Worm (Caenorhabditis elegans): ENCODE data around the gene ugt-30.

The ugt-30 gene

DNA sequence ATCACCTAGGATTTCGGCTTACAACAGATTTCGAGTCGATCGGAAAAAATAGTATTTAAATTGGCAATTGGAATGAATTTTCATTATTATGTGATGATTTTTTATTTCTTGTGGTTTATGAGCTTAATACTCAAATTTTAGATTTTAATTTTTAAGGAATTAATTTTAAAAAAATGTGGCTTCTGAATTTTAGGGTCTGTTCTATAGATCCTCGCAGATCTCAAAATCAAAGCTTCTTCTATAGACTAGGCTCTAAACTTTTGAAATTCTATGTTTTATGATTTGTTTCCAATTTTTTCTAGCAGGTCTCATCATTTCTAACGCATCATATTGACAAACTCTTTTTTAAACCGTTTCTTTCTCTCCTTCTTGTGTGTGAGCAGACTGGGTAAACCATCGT lies 32.4 kb downstream of the ugt-30 start, which contains the start of gene txt-12:
Gene txt-12, plus strand, starts transcription at position 301 of the 400 bp plus-strand sequence.
- no peak for TF ChIP-seq lsy-2 (tag; optimal IDR thresholded peaks at IDR 0.05)
- no peak for TF ChIP-seq elt-3 (tag; optimal IDR thresholded peaks at IDR 0.05)
- no peak for TF ChIP-seq dmd-4 (tag; optimal IDR thresholded peaks at IDR 0.05)
- no peak for TF ChIP-seq lin-11 (tag; optimal IDR thresholded peaks at IDR 0.05)
- TF ChIP-seq peb-1 (tag; optimal IDR thresholded peaks at IDR 0.05), result no peak
- TF ChIP-seq nhr-237 (tag; optimal IDR thresholded peaks at IDR 0.05), result no peak
- no peak for TF ChIP-seq fos-1 (tag; optimal IDR thresholded peaks at IDR 0.05)
- no peak for TF ChIP-seq lin-39 (tag; optimal IDR thresholded peaks at IDR 0.05)
- no peak for TF ChIP-seq mab-5 (tag; optimal IDR thresholded peaks at IDR 0.05)
- no peak for TF ChIP-seq nhr-129 (tag; optimal IDR thresholded peaks at IDR 0.05)
- TF ChIP-seq nhr-12 (tag; optimal IDR thresholded peaks at IDR 0.05), result no peak
- no peak for TF ChIP-seq unc-39 (tag; optimal IDR thresholded peaks at IDR 0.05)
- TF ChIP-seq ztf-1 (GFP tag; conservative IDR thresholded peaks at IDR 0.05), result no peak

DNA sequence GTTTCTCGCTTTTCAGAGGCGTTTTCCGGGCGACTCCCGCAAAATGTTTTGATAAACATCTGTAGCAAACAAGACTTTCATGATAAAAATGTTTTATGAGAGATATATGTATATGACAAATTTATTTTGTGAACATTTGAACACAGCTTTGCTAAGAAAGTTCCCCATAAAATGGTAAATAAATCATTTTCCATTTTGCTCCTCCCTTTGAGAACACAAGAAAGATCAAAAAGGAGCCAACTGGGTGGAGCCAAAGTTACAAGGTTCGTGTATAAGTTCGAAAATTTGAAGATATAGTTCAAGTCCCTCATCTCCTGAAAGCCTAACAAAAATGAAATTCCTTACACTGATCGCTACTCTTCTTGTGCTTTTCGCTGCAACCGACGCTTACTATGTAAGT lies 34.6 kb downstream of the ugt-30 start, which contains the start of gene C01G10.17:
Gene C01G10.17, plus strand, starts transcription at position 301 of the 400 bp plus-strand sequence.
- TF ChIP-seq blmp-1 (tag; optimal IDR thresholded peaks at IDR 0.05; ENCODE audit: insufficient read depth) (no peak), nhr-237 (tag; optimal IDR thresholded peaks at IDR 0.05) (no peak), elt-3 (tag; optimal IDR thresholded peaks at IDR 0.05) (no peak), nhr-77 (tag; optimal IDR thresholded peaks at IDR 0.05) (no peak), dmd-4 (tag; optimal IDR thresholded peaks at IDR 0.05) (no peak), nhr-6 (tag; optimal IDR thresholded peaks at IDR 0.05) (no peak), alr-1 (tag; optimal IDR thresholded peaks at IDR 0.05) (no peak), ama-1 (optimal IDR thresholded peaks at IDR 0.05) (no peak), mab-5 (tag; optimal IDR thresholded peaks at IDR 0.05) (no peak), R02D3.7 (tag; optimal IDR thresholded peaks at IDR 0.05) (no peak), elt-1 (tag; optimal IDR thresholded peaks at IDR 0.05) (no peak)

DNA sequence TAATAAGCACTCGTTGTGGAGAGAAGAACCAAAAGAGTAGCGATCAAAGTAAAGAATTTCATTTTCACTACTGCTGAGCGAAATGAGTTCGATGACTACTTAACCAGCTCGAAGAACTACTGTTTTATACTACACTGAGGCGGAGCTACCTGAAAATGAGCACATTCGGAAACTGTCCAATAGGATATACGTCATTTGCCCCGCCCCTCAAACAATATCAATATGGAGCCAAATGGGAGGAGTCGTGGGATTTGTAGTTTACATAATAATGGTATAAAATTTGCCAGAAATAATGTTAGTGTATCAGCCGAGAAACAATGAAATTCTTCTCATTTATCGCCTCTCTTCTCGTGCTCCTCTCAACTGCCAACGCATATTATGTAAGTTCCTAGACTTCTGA lies 35.6 kb downstream of the ugt-30 start, which contains the start of the genes C01G10.5 and C01G10.4:
Gene C01G10.5, minus strand, starts transcription at position 101 of the 400 bp plus-strand sequence.
Gene C01G10.4, plus strand, starts transcription at position 303 of the 400 bp plus-strand sequence.
- no peak for TF ChIP-seq lin-39 (tag; optimal IDR thresholded peaks at IDR 0.05)
- TF ChIP-seq nhr-77 (tag; optimal IDR thresholded peaks at IDR 0.05), result no peak
- TF ChIP-seq R02D3.7 (tag; optimal IDR thresholded peaks at IDR 0.05), result no peak
- no peak for TF ChIP-seq lin-13 (GFP tag; optimal IDR thresholded peaks at IDR 0.05)
- TF ChIP-seq nhr-129 (tag; optimal IDR thresholded peaks at IDR 0.05), result no peak
- no peak for TF ChIP-seq lin-11 (tag; optimal IDR thresholded peaks at IDR 0.05)

DNA sequence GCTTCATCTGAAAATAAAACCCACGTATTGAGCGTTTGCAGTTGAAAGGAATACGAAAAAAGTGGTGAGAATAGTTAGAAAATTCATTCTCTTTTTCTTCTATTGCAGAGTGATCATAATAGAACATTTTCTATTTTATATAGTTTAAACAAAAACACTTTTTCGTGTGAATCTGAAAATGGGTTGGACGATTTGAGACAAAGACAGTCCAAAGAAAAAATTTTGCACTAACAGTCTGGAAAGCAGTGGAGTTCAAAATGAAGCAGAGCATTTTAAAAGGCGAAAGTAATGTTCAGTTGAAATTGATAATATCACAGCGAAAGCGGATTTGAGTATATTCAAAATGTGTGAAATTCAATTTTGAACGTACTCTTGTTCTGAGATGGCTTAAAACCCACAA lies 36.4 kb downstream of the ugt-30 start, which contains the start of gene C01G10.18:
Gene C01G10.18, minus strand, starts transcription at position 101 of the 400 bp plus-strand sequence.
- TF ChIP-seq C34F6.9 (tag; optimal IDR thresholded peaks at IDR 0.05) (no peak), mdl-1 (tag; optimal IDR thresholded peaks at IDR 0.05) (no peak), mbf-1 (tag; optimal IDR thresholded peaks at IDR 0.05) (no peak), alr-1 (tag; optimal IDR thresholded peaks at IDR 0.05) (no peak), aly-2 (tag; optimal IDR thresholded peaks at IDR 0.05) (no peak), nhr-237 (tag; optimal IDR thresholded peaks at IDR 0.05) (no peak), snpc-4 (tag; optimal IDR thresholded peaks at IDR 0.05) (no peak), nhr-11 (tag; optimal IDR thresholded peaks at IDR 0.05) (no peak), F13H6.1 (tag; optimal IDR thresholded peaks at IDR 0.05) (no peak)

DNA sequence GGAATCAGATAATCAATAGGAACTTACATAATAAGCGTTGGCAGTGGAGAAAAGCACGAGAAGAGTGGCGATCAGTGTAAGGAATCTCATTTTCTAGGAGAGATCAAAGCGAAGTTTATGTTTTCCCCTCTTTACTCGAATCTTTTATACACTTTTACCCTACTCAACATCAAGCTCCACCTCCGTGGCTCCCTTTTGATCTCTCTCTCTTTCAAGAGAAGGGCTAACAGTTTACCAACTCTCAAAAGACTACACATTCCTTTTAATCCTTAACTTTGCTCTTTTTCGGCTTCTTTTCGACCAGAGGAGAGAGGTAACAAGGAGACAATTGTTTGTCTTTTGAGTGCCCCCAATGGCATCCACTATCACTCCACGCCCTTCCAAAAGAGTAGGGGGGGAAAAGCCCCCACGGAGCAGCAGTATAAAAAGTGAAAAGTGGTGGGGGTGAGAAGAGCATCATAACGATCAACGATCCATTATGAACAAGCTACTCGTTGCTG lies 37.8 kb downstream of the ugt-30 start, which contains the start of the genes C01G10.15 and C01G10.6:
Gene C01G10.15, minus strand, starts transcription at position 101 of the 500 bp plus-strand sequence.
Gene C01G10.6, plus strand, starts transcription at position 450 of the 500 bp plus-strand sequence.
- TF ChIP-seq lin-39 (tag; optimal IDR thresholded peaks at IDR 0.05), result no peak
- TF ChIP-seq sma-9 (GFP tag; optimal IDR thresholded peaks at IDR 0.05), result peak; percentile 0
- TF ChIP-seq sma-9 (tag; optimal IDR thresholded peaks at IDR 0.05), result no peak
- TF ChIP-seq F13H6.1 (tag; optimal IDR thresholded peaks at IDR 0.05), result no peak
- TF ChIP-seq ZK546.5 (tag; optimal IDR thresholded peaks at IDR 0.05), result no peak

DNA sequence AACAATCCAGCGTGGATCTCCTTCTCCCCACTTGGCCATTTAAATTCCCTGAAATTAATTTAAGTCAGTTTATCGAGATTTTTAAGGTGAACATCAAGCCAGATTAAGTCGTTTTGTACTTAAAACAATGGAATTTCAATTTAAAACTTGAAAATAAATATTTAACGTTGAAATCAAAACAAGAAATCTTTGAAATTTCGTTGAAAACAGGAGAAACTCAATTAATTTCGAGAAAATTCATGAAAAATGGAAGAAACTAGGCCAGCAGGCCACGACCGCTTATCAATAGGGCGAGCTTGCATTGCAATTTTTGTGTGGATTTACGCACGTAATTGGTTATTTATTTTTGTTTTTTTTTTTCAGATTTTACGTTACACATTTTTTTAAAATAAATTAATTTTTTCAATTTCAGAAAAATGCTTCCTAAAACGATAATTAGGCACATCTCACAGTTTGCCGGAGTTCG lies 39.7 kb downstream of the ugt-30 start, which contains the start of the genes ahsa-1 and C01G10.7:
Gene ahsa-1, minus strand, starts transcription at position 51 of the 466 bp plus-strand sequence.
Gene C01G10.7, plus strand, starts transcription at position 413 of the 466 bp plus-strand sequence.
- TF ChIP-seq ztf-11 (tag; optimal IDR thresholded peaks at IDR 0.05), result no peak
- peak; percentile 80 for TF ChIP-seq mab-5 (tag; optimal IDR thresholded peaks at IDR 0.05)
- peak; percentile 64 for TF ChIP-seq blmp-1 (tag; optimal IDR thresholded peaks at IDR 0.05; ENCODE audit: insufficient read depth)
- peak; percentile 78 for TF ChIP-seq nhr-77 (tag; optimal IDR thresholded peaks at IDR 0.05)
- TF ChIP-seq unc-55 (GFP tag; optimal IDR thresholded peaks at IDR 0.05), result peak; percentile 98
- no peak for TF ChIP-seq nhr-12 (tag; optimal IDR thresholded peaks at IDR 0.05)
- TF ChIP-seq unc-62 (GFP tag; optimal IDR thresholded peaks at IDR 0.05), result no peak
- peak; percentile 47 for TF ChIP-seq lin-11 (tag; optimal IDR thresholded peaks at IDR 0.05)
- TF ChIP-seq gmeb-1 (tag; optimal IDR thresholded peaks at IDR 0.05), result peak; percentile 81
- TF ChIP-seq elt-3 (tag; optimal IDR thresholded peaks at IDR 0.05), result no peak
- TF ChIP-seq alr-1 (tag; optimal IDR thresholded peaks at IDR 0.05), result no peak
- peak; percentile 95 for TF ChIP-seq sma-3 (GFP tag; optimal IDR thresholded peaks at IDR 0.05)
- peak; percentile 79 for TF ChIP-seq ztf-4 (tag; optimal IDR thresholded peaks at IDR 0.05)
- no peak for TF ChIP-seq ama-1 (optimal IDR thresholded peaks at IDR 0.05)
- no peak for TF ChIP-seq peb-1 (tag; optimal IDR thresholded peaks at IDR 0.05)
- TF ChIP-seq nhr-11 (tag; optimal IDR thresholded peaks at IDR 0.05), result no peak
- TF ChIP-seq fos-1 (tag; optimal IDR thresholded peaks at IDR 0.05), result peak; percentile 80
- no peak for TF ChIP-seq nhr-6 (tag; optimal IDR thresholded peaks at IDR 0.05)
- TF ChIP-seq nhr-23 (tag; optimal IDR thresholded peaks at IDR 0.05), result no peak
- TF ChIP-seq nhr-10 (tag; optimal IDR thresholded peaks at IDR 0.05), result no peak
- TF ChIP-seq mbf-1 (tag; optimal IDR thresholded peaks at IDR 0.05), result no peak
- TF ChIP-seq aly-2 (tag; optimal IDR thresholded peaks at IDR 0.05), result no peak
- peak; percentile 15 for TF ChIP-seq ceh-82 (tag; optimal IDR thresholded peaks at IDR 0.05)
- TF ChIP-seq ZK546.5 (tag; optimal IDR thresholded peaks at IDR 0.05), result peak; percentile 42
- peak; percentile 86 for TF ChIP-seq F13H6.1 (tag; optimal IDR thresholded peaks at IDR 0.05)

Data from whole organism, L2 larva.